Fruit fly (Drosophila melanogaster) whole organism, embryonic: ENCODE measurements around the gene CG34301.
A peak's percentile ranks its signal among the peaks of the same experiment; 100 is the strongest.

Experiments used
- Antp ChIP-seq: fragments of 200-800 bp; sonication (Bioruptor generic); optimal IDR thresholded peaks from 3 replicates; lab custom pipeline; 2016; ENCODE audit warnings: missing biosample characterization, missing genetic modification characterization
- CG10267 ChIP-seq: fragments of 200-800 bp; sonication (Bioruptor generic); optimal IDR thresholded peaks from 2 replicates; lab custom pipeline; 2018; ENCODE audit warnings: missing biosample characterization, mild to moderate bottlenecking, missing genetic modification characterization, moderate library complexity
- CG10959 ChIP-seq: fragments of 200-800 bp; sonication (Bioruptor generic); IDR thresholded peaks from 2 replicates; pipeline ENCODE4 v1.3.6; 2022; ENCODE audit warnings: missing biosample characterization, missing genetic modification characterization
- CG12104 ChIP-seq: fragments of 200-800 bp; sonication (Bioruptor generic); optimal IDR thresholded peaks from 3 replicates; lab custom pipeline; 2016; ENCODE audit warnings: missing biosample characterization, missing genetic modification characterization
- CG12744 ChIP-seq: fragments of 200-800 bp; sonication (Bioruptor generic); optimal IDR thresholded peaks from 2 replicates; lab custom pipeline; 2016; ENCODE audit warnings: missing biosample characterization, missing genetic modification characterization
- CG13123 ChIP-seq: fragments of 200-800 bp; sonication (Bioruptor generic); optimal IDR thresholded peaks from 2 replicates; lab custom pipeline; 2016; ENCODE audit warnings: missing biosample characterization, missing genetic modification characterization
- CG13775 ChIP-seq: fragments of 200-800 bp; sonication (Bioruptor generic); optimal IDR thresholded peaks from 3 replicates; lab custom pipeline; 2017; ENCODE audit warnings: missing biosample characterization, mild to moderate bottlenecking, missing genetic modification characterization
- CG14667 ChIP-seq: fragments of 200-800 bp; sonication (Bioruptor generic); IDR thresholded peaks from 2 replicates; pipeline ENCODE4 v1.3.6; 2022; ENCODE audit warnings: missing biosample characterization, missing genetic modification characterization
- CG14860 ChIP-seq: fragments of 200-800 bp; sonication (Bioruptor generic); IDR thresholded peaks from 3 replicates; pipeline ENCODE4 v1.3.6; 2022; ENCODE audit warnings: missing biosample characterization, missing genetic modification characterization; ENCODE audit not compliant: partially characterized antibody
- CG15479 ChIP-seq: fragments of 200-800 bp; sonication (Bioruptor generic); optimal IDR thresholded peaks from 3 replicates; lab custom pipeline; 2019; ENCODE audit warnings: missing biosample characterization, mild to moderate bottlenecking, missing genetic modification characterization, moderate library complexity
- CG1602 ChIP-seq: fragments of 200-800 bp; sonication (Bioruptor generic); optimal IDR thresholded peaks from 3 replicates; lab custom pipeline; 2016; ENCODE audit warnings: missing biosample characterization, missing genetic modification characterization
- CG17802 ChIP-seq: fragments of 200-800 bp; sonication (Bioruptor generic); optimal IDR thresholded peaks from 2 replicates; lab custom pipeline; 2018; ENCODE audit warnings: missing biosample characterization, mild to moderate bottlenecking, missing genetic modification characterization, moderate library complexity
- CG2712 ChIP-seq: fragments of 200-800 bp; optimal IDR thresholded peaks from 3 replicates; lab custom pipeline; 2019; ENCODE audit warnings: missing biosample characterization, mild to moderate bottlenecking, missing genetic modification characterization, moderate library complexity
- CG2875 ChIP-seq: fragments of 200-800 bp; sonication (Bioruptor generic); optimal IDR thresholded peaks from 2 replicates; lab custom pipeline; 2017; ENCODE audit warnings: missing biosample characterization, mild to moderate bottlenecking, missing genetic modification characterization, missing genetic modification reagents
- CG2889 ChIP-seq: fragments of 200-800 bp; sonication (Bioruptor generic); IDR thresholded peaks from 3 replicates; pipeline ENCODE4 v1.3.6; 2022; ENCODE audit warnings: missing biosample characterization, missing genetic modification characterization
- CG30020 ChIP-seq: fragments of 200-800 bp; optimal IDR thresholded peaks from 2 replicates; lab custom pipeline; 2019; ENCODE audit warnings: missing biosample characterization, mild to moderate bottlenecking, missing genetic modification characterization, moderate library complexity
- CG31441 ChIP-seq: fragments of 200-800 bp; sonication (Bioruptor generic); IDR thresholded peaks from 2 replicates; pipeline ENCODE4 v1.3.6; 2022; ENCODE audit warnings: missing biosample characterization, missing genetic modification characterization
- CG32532 ChIP-seq: fragments of 200-800 bp; sonication (Bioruptor generic); IDR thresholded peaks from 2 replicates; pipeline ENCODE4 v1.3.6; 2022; ENCODE audit warnings: missing biosample characterization, missing genetic modification characterization
- CG42726 ChIP-seq: fragments of 200-800 bp; sonication (Bioruptor generic); IDR thresholded peaks from 2 replicates; pipeline ENCODE4 v1.3.6; 2022; ENCODE audit warnings: missing biosample characterization, missing genetic modification characterization; ENCODE audit not compliant: partially characterized antibody
- CG4360 ChIP-seq: fragments of 200-800 bp; sonication (Bioruptor generic); IDR thresholded peaks from 2 replicates; pipeline ENCODE4 v1.3.6; 2022; ENCODE audit warnings: missing biosample characterization, missing genetic modification characterization
- CG4730 ChIP-seq: fragments of 200-800 bp; sonication (Bioruptor generic); IDR thresholded peaks from 2 replicates; pipeline ENCODE4 v1.3.6; 2022; ENCODE audit warnings: missing biosample characterization, missing genetic modification characterization
- CG5180 ChIP-seq: fragments of 200-800 bp; sonication (Bioruptor generic); optimal IDR thresholded peaks from 3 replicates; lab custom pipeline; 2017; ENCODE audit warnings: missing biosample characterization, missing genetic modification characterization, mild to moderate bottlenecking, moderate library complexity, missing genetic modification reagents
- CG5245 ChIP-seq: fragments of 200-800 bp; sonication (Bioruptor generic); optimal IDR thresholded peaks from 3 replicates; lab custom pipeline; 2016; ENCODE audit warnings: missing biosample characterization, missing genetic modification characterization
- CG7963 ChIP-seq: fragments of 200-800 bp; sonication (Bioruptor generic); IDR thresholded peaks from 3 replicates; pipeline ENCODE4 v1.3.6; 2022; ENCODE audit warnings: missing biosample characterization, missing genetic modification characterization; ENCODE audit not compliant: partially characterized antibody
- CG8290 ChIP-seq, 3 experiments: fragments of 200-800 bp; sonication (Bioruptor generic); optimal IDR thresholded peaks; 2 replicates each; lab custom pipeline; 2016 to 2019; ENCODE audit warnings: missing biosample characterization in 3 of 3, missing genetic modification characterization in 3 of 3, mild to moderate bottlenecking in 2 of 3, moderate library complexity in 1 of 3
- Camta ChIP-seq: fragments of 200-800 bp; sonication (Bioruptor generic); optimal IDR thresholded peaks from 2 replicates; lab custom pipeline; 2016; ENCODE audit warnings: missing biosample characterization, missing genetic modification characterization
- Dref ChIP-seq: fragments of 200-800 bp; sonication (Bioruptor generic); IDR thresholded peaks from 2 replicates; pipeline ENCODE4 v1.3.6; 2022; ENCODE audit warnings: missing biosample characterization, missing genetic modification characterization
- ERR ChIP-seq: fragments of 200-800 bp; sonication (Bioruptor generic); optimal IDR thresholded peaks from 2 replicates; lab custom pipeline; 2016; ENCODE audit warnings: missing biosample characterization, missing genetic modification characterization
- Elba2 ChIP-seq: fragments of 200-800 bp; sonication (Bioruptor generic); optimal IDR thresholded peaks from 3 replicates; lab custom pipeline; 2016; ENCODE audit warnings: missing biosample characterization, missing genetic modification characterization
- HHEX ChIP-seq: fragments of 200-800 bp; sonication (Bioruptor generic); optimal IDR thresholded peaks from 3 replicates; lab custom pipeline; 2017; ENCODE audit warnings: missing biosample characterization, mild to moderate bottlenecking, missing genetic modification characterization, missing genetic modification reagents
- Hey ChIP-seq: fragments of 200-800 bp; sonication (Bioruptor generic); optimal IDR thresholded peaks from 3 replicates; lab custom pipeline; 2018; ENCODE audit warnings: missing biosample characterization, mild to moderate bottlenecking, missing genetic modification characterization
- Med ChIP-seq: fragments of 200-800 bp; sonication (Bioruptor generic); peaks from one replicate; lab custom pipeline; 2016; ENCODE audit warnings: missing biosample characterization, missing genetic modification characterization, mild to moderate bottlenecking, inconsistent platforms, moderate library complexity
- Mrtf ChIP-seq: fragments of 200-800 bp; sonication (Bioruptor generic); IDR thresholded peaks from 3 replicates; pipeline ENCODE4 v1.3.6; 2022; ENCODE audit warnings: missing biosample characterization, missing genetic modification characterization
- Stat92E ChIP-seq, 3 experiments: fragments of >200 bp in 2 of 3; fragments of 200-800 bp in 1 of 3; sonication (Bioruptor generic) in 1 of 3; optimal IDR thresholded peaks; 2 replicates each; lab custom pipeline; 2017 to 2019; ENCODE audit warnings: missing biosample characterization in 3 of 3, missing genetic modification characterization in 3 of 3, mild to moderate bottlenecking in 1 of 3, moderate library complexity in 1 of 3
- Trl ChIP-seq, 3 experiments: fragments of >200 bp in 2 of 3; fragments of 200-800 bp in 1 of 3; sonication (Bioruptor generic) in 1 of 3; optimal IDR thresholded peaks; 2 replicates in 1 of 3; 3 replicates in 2 of 3; lab custom pipeline; 2016 to 2017; ENCODE audit warnings: missing biosample characterization in 1 of 3, missing genetic modification characterization in 1 of 3
- Xbp1 ChIP-seq: fragments of 200-800 bp; sonication (Bioruptor generic); optimal IDR thresholded peaks from 3 replicates; lab custom pipeline; 2016; ENCODE audit warnings: missing biosample characterization, mild to moderate bottlenecking, missing genetic modification characterization
- ara ChIP-seq: fragments of 200-800 bp; sonication (Bioruptor generic); IDR thresholded peaks from 2 replicates; pipeline ENCODE4 v1.3.6; 2022; ENCODE audit warnings: missing biosample characterization, missing genetic modification characterization
- bbx ChIP-seq: fragments of 200-800 bp; sonication (Bioruptor generic); IDR thresholded peaks from 2 replicates; pipeline ENCODE4 v1.3.6; 2022; ENCODE audit warnings: missing biosample characterization, missing genetic modification characterization; ENCODE audit not compliant: partially characterized antibody
- croc ChIP-seq: fragments of 200-800 bp; sonication (Bioruptor generic); conservative IDR thresholded peaks from 3 replicates; pipeline ENCODE4 v1.3.6; 2022; ENCODE audit warnings: missing biosample characterization, missing genetic modification characterization
- fd3F ChIP-seq: fragments of 200-800 bp; sonication (Bioruptor generic); optimal IDR thresholded peaks from 2 replicates; lab custom pipeline; 2018; ENCODE audit warnings: missing biosample characterization, mild to moderate bottlenecking, missing genetic modification characterization, moderate library complexity
- grau ChIP-seq: fragments of 200-800 bp; optimal IDR thresholded peaks from 3 replicates; lab custom pipeline; 2019; ENCODE audit warnings: missing biosample characterization, mild to moderate bottlenecking, missing genetic modification characterization, moderate library complexity
- nau ChIP-seq: fragments of 200-800 bp; sonication (Bioruptor generic); optimal IDR thresholded peaks from 3 replicates; lab custom pipeline; 2017; ENCODE audit warnings: missing biosample characterization, mild to moderate bottlenecking, missing genetic modification characterization, missing genetic modification reagents
- odd ChIP-seq: fragments of 200-800 bp; sonication (Bioruptor generic); optimal IDR thresholded peaks from 2 replicates; lab custom pipeline; 2017; ENCODE audit warnings: missing biosample characterization, mild to moderate bottlenecking, missing genetic modification characterization
- slp2 ChIP-seq: fragments of 200-800 bp; sonication (Bioruptor generic); optimal IDR thresholded peaks from 2 replicates; lab custom pipeline; 2016; ENCODE audit warnings: missing biosample characterization, missing genetic modification characterization
- tgo ChIP-seq: fragments of 200-800 bp; sonication (Bioruptor generic); IDR thresholded peaks from 3 replicates; pipeline ENCODE4 v1.3.6; 2022; ENCODE audit warnings: missing biosample characterization, missing genetic modification characterization
- unc-4 ChIP-seq: fragments of 200-800 bp; sonication (Bioruptor generic); IDR thresholded peaks from 2 replicates; pipeline ENCODE4 v1.3.6; 2022; ENCODE audit warnings: missing biosample characterization, missing genetic modification characterization; ENCODE audit not compliant: partially characterized antibody
- vnd ChIP-seq: fragments of 200-800 bp; sonication (Bioruptor generic); IDR thresholded peaks from 3 replicates; pipeline ENCODE4 v1.3.6; 2022; ENCODE audit warnings: missing biosample characterization, missing genetic modification characterization; ENCODE audit not compliant: partially characterized antibody
- vvl ChIP-seq: fragments of 200-800 bp; sonication (Bioruptor generic); IDR thresholded peaks from 2 replicates; pipeline ENCODE4 v1.3.6; 2022; ENCODE audit warnings: missing biosample characterization, missing genetic modification characterization
- zen2 ChIP-seq: fragments of 200-800 bp; sonication (Bioruptor generic); IDR thresholded peaks from 3 replicates; pipeline ENCODE4 v1.3.6; 2022; ENCODE audit warnings: missing biosample characterization, missing genetic modification characterization; ENCODE audit not compliant: partially characterized antibody

The CG34301 gene

dm6 chr3R:8808518-8808921 lies 35.3 kb downstream of the CG34301 start (continued):
- TF ChIP-seq CG12744 (peak; percentile 31), CG2712 (tag; lab: Kevin White, UChicago) (peak; percentile 94), CG5245 (GFP tag; lab: Kevin White, UChicago) (peak; percentile 52), CG5180 (no peak), CG42726 (GFP tag; lab: Robert Waterston, UW) (no peak), CG13123 (GFP tag; lab: Kevin White, UChicago) (peak; percentile 19), Trl (optimal IDR thresholded peaks at IDR 0.05; lab: Kevin White, UChicago) (no peak), Trl (GFP tag; optimal IDR thresholded peaks at IDR 0.05; lab: Kevin White, UChicago) (peak; percentile 17), CG10267 (tag; lab: Kevin White, UChicago) (peak; percentile 89), Dref (GFP tag; lab: Robert Waterston, UW) (no peak), CG4730 (GFP tag; lab: Robert Waterston, UW) (no peak), CG12104 (peak; percentile 47), ERR (GFP tag; lab: Kevin White, UChicago) (no peak), CG4360 (GFP tag; lab: Robert Waterston, UW) (peak; percentile 25; the same call in 1 of the 2 replicates), croc (GFP tag; lab: Robert Waterston, UW) (peak; percentile 63), CG17802 (tag; lab: Kevin White, UChicago) (no peak), grau (tag; lab: Kevin White, UChicago) (peak; percentile 79), Stat92E (GFP tag; optimal IDR thresholded peaks at IDR 0.05; lab: Kevin White, UChicago) (peak in 1 of 3 experiments; percentile 71), nau (GFP tag; lab: Kevin White, UChicago) (peak; percentile 2), odd (GFP tag; lab: Kevin White, UChicago) (peak; percentile 41), unc-4 (GFP tag; lab: Robert Waterston, UW) (no peak), CG10959 (peak; percentile 84), CG1602 (GFP tag; lab: Kevin White, UChicago) (peak; percentile 87), CG30020 (tag; lab: Kevin White, UChicago) (peak; percentile 60), CG8290 (GFP tag; optimal IDR thresholded peaks at IDR 0.05; lab: Kevin White, UChicago) (peak; percentile 52), CG8290 (tag; optimal IDR thresholded peaks at IDR 0.05; lab: Kevin White, UChicago) (peak in 1 of 2 experiments; percentile 60), Xbp1 (peak; percentile 71), fd3F (GFP tag; lab: Kevin White, UChicago) (no peak), CG15479 (GFP tag; lab: Kevin White, UChicago) (peak; percentile 81), CG2889 (GFP tag; lab: Robert Waterston, UW) (no peak), slp2 (GFP tag; lab: Kevin White, UChicago) (peak; percentile 61), zen2 (no peak), HHEX (GFP tag; lab: Kevin White, UChicago) (peak; percentile 9), tgo (GFP tag; lab: Robert Waterston, UW) (peak; percentile 35; the same call in 2 of the 3 replicates), ara (GFP tag; lab: Robert Waterston, UW) (peak; percentile 57), CG13775 (GFP tag; lab: Kevin White, UChicago) (peak; percentile 88), CG14860 (GFP tag; lab: Robert Waterston, UW) (no peak), bbx (GFP tag; lab: Robert Waterston, UW) (no peak), CG32532 (GFP tag; lab: Robert Waterston, UW) (no peak; the same call in 1 of the 2 replicates), vvl (peak; percentile 72), Mrtf (GFP tag; lab: Robert Waterston, UW) (no peak), CG7963 (GFP tag; lab: Robert Waterston, UW) (no peak), Med (GFP tag; lab: Kevin White, UChicago) (peak; percentile 77), vnd (GFP tag; lab: Robert Waterston, UW) (no peak), Hey (tag; lab: Kevin White, UChicago) (no peak), CG31441 (GFP tag; lab: Robert Waterston, UW) (peak; percentile 89), Antp (GFP tag; lab: Kevin White, UChicago) (peak; percentile 37), Elba2 (peak; percentile 78), CG14667 (no peak), CG2875 (peak; percentile 64), Camta (GFP tag; lab: Kevin White, UChicago) (peak; percentile 60)
